Worm (Caenorhabditis elegans) whole organism, young adult: ENCODE results near the gene ZC302.3.

Experiments used
- snpc-4 ChIP-seq, 5 experiments: fragments of 150-350 bp in 1 of 5; sonication (generic microtip) in 4 of 5; optimal IDR thresholded peaks; 2 replicates each; lab custom pipeline; 2014 to 2018; ENCODE audit warnings: missing genetic modification characterization in 5 of 5, missing biosample characterization in 3 of 5, antibody characterized with exemption in 2 of 5, mild to moderate bottlenecking in 2 of 5, missing compliant biosample characterization in 2 of 5, missing genotype in 2 of 5, moderate library complexity in 2 of 5, missing genetic modification reagents in 1 of 5
- unc-62 ChIP-seq: fragments of 150-350 bp; optimal IDR thresholded peaks from 2 replicates; lab custom pipeline; 2014; ENCODE audit warnings: missing biosample characterization, missing genetic modification reagents, missing genetic modification characterization
- ztf-22 ChIP-seq: fragments of 200-800 bp; sonication (Bioruptor generic); optimal IDR thresholded peaks from 2 replicates; lab custom pipeline; 2018; ENCODE audit warnings: mild to moderate bottlenecking, missing genetic modification characterization, moderate library complexity, missing compliant biosample characterization

ce11 chrV:10784011-10784410 lies 42.8 kb upstream of the ZC302.3 start, which contains the start of gene D1054.8:
- TF ChIP-seq unc-62 (GFP tag; lab: Kevin White, UChicago) (no peak), ztf-22 (GFP tag; lab: Kevin White, UChicago) (no peak), snpc-4 (GFP tag; optimal IDR thresholded peaks at IDR 0.05; lab: Kevin White, UChicago) (no peak), snpc-4 (tag; optimal IDR thresholded peaks at IDR 0.05; lab: Kevin White, UChicago) (no peak)
